Fruit fly (Drosophila melanogaster): ENCODE results near the gene Rcc1.
A peak's percentile ranks its signal among the peaks of the same experiment; 100 is the strongest.

Rcc1 gene

DNA sequence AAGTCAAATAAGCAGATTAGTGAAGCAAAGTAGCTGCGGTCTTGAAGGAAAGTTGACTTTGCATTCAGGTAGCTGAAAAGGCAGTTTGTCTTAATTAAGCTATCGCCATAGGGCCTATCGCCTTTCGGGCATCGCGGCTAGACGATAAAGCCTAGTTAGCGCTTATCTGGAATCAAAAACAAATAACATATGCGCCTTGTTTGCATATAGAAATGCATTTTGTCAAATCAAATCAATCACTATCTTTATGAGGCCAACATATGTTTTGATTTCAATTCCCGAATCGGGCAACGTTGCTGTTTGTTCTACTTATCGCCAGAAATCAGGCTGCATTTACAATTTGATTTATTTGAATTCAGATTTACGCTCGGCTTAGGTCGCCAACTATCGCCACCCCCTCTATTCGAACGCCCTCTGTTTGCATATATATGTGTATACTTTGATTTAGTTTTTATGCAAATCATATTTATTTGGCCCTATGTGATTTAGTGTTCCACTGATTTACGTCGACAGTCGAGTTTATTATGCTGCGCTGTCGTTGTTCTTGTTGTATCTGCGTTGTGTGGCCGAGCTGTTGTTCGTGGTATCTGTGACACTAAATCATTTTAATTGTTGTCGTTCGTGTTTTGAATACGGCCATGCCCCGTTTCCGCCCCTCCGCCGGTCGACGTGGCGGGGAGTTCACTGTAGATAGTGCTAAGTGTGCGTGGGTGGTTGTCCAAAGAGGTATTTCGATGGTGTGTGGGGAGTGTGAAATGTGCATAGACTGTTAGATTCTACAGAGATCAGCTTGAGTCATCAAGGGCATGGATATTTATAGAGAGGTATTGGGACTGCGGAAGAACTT is 42.2 kb upstream of the Rcc1 start (continued):
- TF ChIP-seq CG1024 (GFP tag; IDR thresholded peaks at IDR 0.05) (peak; percentile 65; the same call in 1 of the 2 replicates), cad (GFP tag; optimal IDR thresholded peaks at IDR 0.05) (no peak), Ssrp (tag; optimal IDR thresholded peaks at IDR 0.05) (no peak), tup (GFP tag; optimal IDR thresholded peaks at IDR 0.05) (peak; percentile 28), CG7786 (GFP tag; optimal IDR thresholded peaks at IDR 0.05) (no peak), tna (GFP tag; IDR thresholded peaks at IDR 0.05; ENCODE audit: partially characterized antibody) (no peak), fd96Cb (tag; optimal IDR thresholded peaks at IDR 0.05) (peak; percentile 17), nerfin-2 (GFP tag; IDR thresholded peaks at IDR 0.05; ENCODE audit: partially characterized antibody) (no peak), pros (GFP tag; optimal IDR thresholded peaks at IDR 0.05) (no peak), p53 (GFP tag; optimal IDR thresholded peaks at IDR 0.05) (no peak), CG16815 (GFP tag; optimal IDR thresholded peaks at IDR 0.05) (no peak), Pdp1 (GFP tag; optimal IDR thresholded peaks at IDR 0.05) (peak in 1 of 2 experiments; percentile 42), NC2α (GFP tag; optimal IDR thresholded peaks at IDR 0.05) (no peak), Meics (GFP tag; optimal IDR thresholded peaks at IDR 0.05) (no peak), CG31441 (GFP tag; IDR thresholded peaks at IDR 0.05) (no peak; the same call in none of the 2 replicates), CG2120 (GFP tag; optimal IDR thresholded peaks at IDR 0.05) (no peak), ara (GFP tag; IDR thresholded peaks at IDR 0.05) (peak; percentile 75; the same call in 1 of the 2 replicates), Deaf1 (tag; optimal IDR thresholded peaks at IDR 0.05) (peak; percentile 37), CG17829 (tag; optimal IDR thresholded peaks at IDR 0.05) (no peak), sens-2 (GFP tag; IDR thresholded peaks at IDR 0.05) (peak; percentile 80), Fer2 (tag; optimal IDR thresholded peaks at IDR 0.05) (no peak), TFAM (GFP tag; optimal IDR thresholded peaks at IDR 0.05) (peak; percentile 6), gem (tag; optimal IDR thresholded peaks at IDR 0.05) (peak; percentile 55), nerfin-1 (tag; optimal IDR thresholded peaks at IDR 0.05) (peak; percentile 18), Hmr (GFP tag; optimal IDR thresholded peaks at IDR 0.05) (no peak), CG12071 (GFP tag; optimal IDR thresholded peaks at IDR 0.05) (no peak), CG10147 (GFP tag; optimal IDR thresholded peaks at IDR 0.05) (no peak), CG8359 (GFP tag; optimal IDR thresholded peaks at IDR 0.05; ENCODE audit: borderline replicate concordance) (peak; percentile 35), CG4617 (GFP tag; optimal IDR thresholded peaks at IDR 0.05; ENCODE audit: borderline replicate concordance) (no peak), Neu2 (GFP tag; optimal IDR thresholded peaks at IDR 0.05; ENCODE audit: borderline replicate concordance) (no peak), YL-1 (GFP tag; optimal IDR thresholded peaks at IDR 0.05) (no peak), CG7963 (GFP tag; IDR thresholded peaks at IDR 0.05; ENCODE audit: partially characterized antibody) (no peak), crol (GFP tag; IDR thresholded peaks at IDR 0.05) (peak; percentile 34; the same call in 1 of the 2 replicates), sc (optimal IDR thresholded peaks at IDR 0.05) (no peak), sc (GFP tag; optimal IDR thresholded peaks at IDR 0.05) (peak; percentile 72), CG7839 (tag; optimal IDR thresholded peaks at IDR 0.05) (peak; percentile 4), CHES-1-like (GFP tag; optimal IDR thresholded peaks at IDR 0.05) (no peak), CG12299 (tag; optimal IDR thresholded peaks at IDR 0.05) (no peak), Awh (GFP tag; IDR thresholded peaks at IDR 0.05) (peak; percentile 95), CG11085 (GFP tag; IDR thresholded peaks at IDR 0.05) (no peak), cato (GFP tag; optimal IDR thresholded peaks at IDR 0.05; ENCODE audit: borderline replicate concordance) (no peak), CG15479 (GFP tag; optimal IDR thresholded peaks at IDR 0.05) (peak; percentile 76), BtbVII (GFP tag; optimal IDR thresholded peaks at IDR 0.05) (peak; percentile 15), CG16813 (GFP tag; IDR thresholded peaks at IDR 0.05; ENCODE audit: partially characterized antibody) (no peak), seq (GFP tag; IDR thresholded peaks at IDR 0.05) (no peak), grau (tag; optimal IDR thresholded peaks at IDR 0.05) (peak; percentile 87), CTCF (GFP tag; optimal IDR thresholded peaks at IDR 0.05) (peak; percentile 23), esg (GFP tag; conservative IDR thresholded peaks at IDR 0.05) (no peak), gsb (GFP tag; IDR thresholded peaks at IDR 0.05) (no peak)

Data from whole organism, embryonic.